Worm (Caenorhabditis elegans) whole organism, young adult: ENCODE data around the gene sft-1.

Experiments used
- B0019.2 ChIP-seq: fragments of 200-800 bp; sonication (Bioruptor generic); conservative IDR thresholded peaks from 2 replicates; pipeline ENCODE4 v1.3.6; 2022; ENCODE audit warnings: missing genetic modification reagents, missing genetic modification characterization, missing compliant biosample characterization
- B0035.1 ChIP-seq: sonication (generic microtip); optimal IDR thresholded peaks from 2 replicates; lab custom pipeline; 2016; ENCODE audit warnings: missing genetic modification characterization, mild to moderate bottlenecking, missing compliant biosample characterization, missing genotype, missing genetic modification reagents
- B0336.3 ChIP-seq: fragments of 200-800 bp; sonication (Bioruptor generic); IDR thresholded peaks from 2 replicates; pipeline ENCODE4 v1.3.6; 2022; ENCODE audit warnings: missing genetic modification characterization, missing compliant biosample characterization
- C06A6.2 ChIP-seq: fragments of 200-800 bp; sonication (Bioruptor generic); conservative IDR thresholded peaks from 2 replicates; pipeline ENCODE4 v1.3.6; 2022; ENCODE audit warnings: missing genetic modification characterization, missing compliant biosample characterization
- F23B12.7 ChIP-seq: sonication (generic microtip); optimal IDR thresholded peaks from 2 replicates; lab custom pipeline; 2017; ENCODE audit warnings: missing genetic modification characterization, mild to moderate bottlenecking, missing compliant biosample characterization, antibody characterized with exemption, moderate library complexity; ENCODE audit not compliant: insufficient read depth
- aptf-2 ChIP-seq: fragments of 200-800 bp; sonication (Bioruptor generic); conservative IDR thresholded peaks from 2 replicates; pipeline ENCODE4 v1.3.6; 2022; ENCODE audit warnings: missing genetic modification reagents, missing genetic modification characterization, missing compliant biosample characterization
- aptf-3 ChIP-seq: fragments of 200-800 bp; sonication (Bioruptor generic); IDR thresholded peaks from 2 replicates; pipeline ENCODE4 v1.3.6; 2022; ENCODE audit warnings: missing genetic modification characterization, missing compliant biosample characterization
- athp-1 ChIP-seq: sonication (generic microtip); optimal IDR thresholded peaks from 2 replicates; lab custom pipeline; 2017; ENCODE audit warnings: mild to moderate bottlenecking, missing genetic modification characterization, missing compliant biosample characterization
- bed-1 ChIP-seq: fragments of 200-800 bp; sonication (Bioruptor generic); IDR thresholded peaks from 2 replicates; pipeline ENCODE4 v1.3.6; 2022; ENCODE audit warnings: missing genetic modification reagents, missing genetic modification characterization, missing compliant biosample characterization
- bed-2 ChIP-seq: fragments of 200-800 bp; sonication (Bioruptor generic); IDR thresholded peaks from 2 replicates; pipeline ENCODE4 v1.3.6; 2022; ENCODE audit warnings: missing genetic modification reagents, missing genetic modification characterization, missing compliant biosample characterization
- ccch-3 ChIP-seq: fragments of 200-800 bp; sonication (Bioruptor generic); optimal IDR thresholded peaks from 2 replicates; lab custom pipeline; 2018; ENCODE audit warnings: mild to moderate bottlenecking, missing genetic modification characterization, missing compliant biosample characterization
- cebp-1 ChIP-seq, 2 experiments: fragments of 200-800 bp in 1 of 2; sonication (Bioruptor generic) in 1 of 2; sonication (generic microtip) in 1 of 2; IDR thresholded peaks in 1 of 2; optimal IDR thresholded peaks in 1 of 2; 2 replicates each; pipeline versions ENCODE4 v1.3.6 to Lab custom; 2017 to 2022; ENCODE audit warnings: missing compliant biosample characterization in 2 of 2, missing genetic modification characterization in 2 of 2, mild to moderate bottlenecking in 1 of 2, missing genetic modification reagents in 1 of 2, moderate library complexity in 1 of 2
- ceh-91 ChIP-seq: fragments of 200-800 bp; sonication (Bioruptor generic); IDR thresholded peaks from 2 replicates; pipeline ENCODE4 v1.3.6; 2022; ENCODE audit warnings: missing genetic modification reagents, missing genetic modification characterization, missing compliant biosample characterization
- chd-7 ChIP-seq: sonication (generic microtip); optimal IDR thresholded peaks from 2 replicates; lab custom pipeline; 2016; ENCODE audit warnings: mild to moderate bottlenecking, missing genetic modification characterization, moderate library complexity, missing compliant biosample characterization
- dox-1 ChIP-seq: fragments of 200-800 bp; sonication (Bioruptor generic); IDR thresholded peaks from 2 replicates; pipeline ENCODE4 v1.3.6; 2022; ENCODE audit warnings: missing genetic modification reagents, missing genetic modification characterization, missing compliant biosample characterization
- egl-18 ChIP-seq: fragments of 200-800 bp; sonication (Bioruptor generic); IDR thresholded peaks from 2 replicates; pipeline ENCODE4 v1.3.6; 2022; ENCODE audit warnings: missing genetic modification reagents, missing genetic modification characterization, missing compliant biosample characterization
- hmg-1.2 ChIP-seq: fragments of 200-800 bp; sonication (Bioruptor generic); IDR thresholded peaks from 2 replicates; pipeline ENCODE4 v1.3.6; 2022; ENCODE audit warnings: missing genetic modification reagents, missing genetic modification characterization, missing compliant biosample characterization
- let-607 ChIP-seq, 2 experiments: fragments of 200-800 bp in 1 of 2; sonication (Bioruptor generic) in 1 of 2; sonication (generic microtip) in 1 of 2; optimal IDR thresholded peaks; 2 replicates each; lab custom pipeline; 2016 to 2018; ENCODE audit warnings: mild to moderate bottlenecking in 2 of 2, missing compliant biosample characterization in 2 of 2, missing genetic modification characterization in 2 of 2, moderate library complexity in 2 of 2, missing genotype in 1 of 2
- lsl-1 ChIP-seq: fragments of 200-800 bp; sonication (Bioruptor generic); optimal IDR thresholded peaks from 2 replicates; lab custom pipeline; 2018; ENCODE audit warnings: mild to moderate bottlenecking, missing genetic modification characterization, moderate library complexity, missing compliant biosample characterization
- lsy-27 ChIP-seq: sonication (generic microtip); optimal IDR thresholded peaks from 2 replicates; lab custom pipeline; 2017; ENCODE audit warnings: missing genetic modification characterization, mild to moderate bottlenecking, missing compliant biosample characterization, antibody characterized with exemption, missing genotype, borderline replicate concordance; ENCODE audit not compliant: insufficient read depth
- madf-10 ChIP-seq: sonication (generic microtip); optimal IDR thresholded peaks from 2 replicates; lab custom pipeline; 2016; ENCODE audit warnings: mild to moderate bottlenecking, missing genetic modification characterization, missing compliant biosample characterization
- madf-3 ChIP-seq: fragments of 200-800 bp; sonication (Bioruptor generic); IDR thresholded peaks from 2 replicates; pipeline ENCODE4 v1.3.6; 2022; ENCODE audit warnings: missing genetic modification reagents, missing genetic modification characterization, missing compliant biosample characterization
- nfya-2 ChIP-seq: fragments of 200-800 bp; sonication (Bioruptor generic); IDR thresholded peaks from 2 replicates; pipeline ENCODE4 v1.3.6; 2022; ENCODE audit warnings: missing genetic modification reagents, missing genetic modification characterization, missing compliant biosample characterization
- rcor-1 ChIP-seq: fragments of 200-800 bp; sonication (Bioruptor generic); IDR thresholded peaks from 2 replicates; pipeline ENCODE4 v1.3.6; 2022; ENCODE audit warnings: missing genetic modification reagents, missing genetic modification characterization, missing compliant biosample characterization
- snpc-1.3 ChIP-seq: sonication (generic microtip); optimal IDR thresholded peaks from 2 replicates; lab custom pipeline; 2017; ENCODE audit warnings: missing genetic modification characterization, mild to moderate bottlenecking, missing compliant biosample characterization, antibody characterized with exemption, moderate library complexity, missing genotype, missing genetic modification reagents; ENCODE audit not compliant: insufficient read depth
- tbx-9 ChIP-seq: sonication (generic microtip); optimal IDR thresholded peaks from 2 replicates; lab custom pipeline; 2016; ENCODE audit warnings: borderline replicate concordance, missing genetic modification characterization, inconsistent platforms, missing compliant biosample characterization
- tlf-1 ChIP-seq: fragments of 200-800 bp; sonication (Bioruptor generic); optimal IDR thresholded peaks from 2 replicates; lab custom pipeline; 2018; ENCODE audit warnings: mild to moderate bottlenecking, missing genetic modification characterization, missing compliant biosample characterization
- zfh-2 ChIP-seq: fragments of 200-800 bp; sonication (Bioruptor generic); conservative IDR thresholded peaks from 2 replicates; pipeline ENCODE4 v1.3.6; 2022; ENCODE audit warnings: missing genetic modification reagents, missing genetic modification characterization, missing compliant biosample characterization
- zim-3 ChIP-seq: sonication (generic microtip); optimal IDR thresholded peaks from 2 replicates; lab custom pipeline; 2017; ENCODE audit warnings: mild to moderate bottlenecking, missing genetic modification characterization, moderate library complexity, missing compliant biosample characterization
- ztf-22 ChIP-seq: fragments of 200-800 bp; sonication (Bioruptor generic); optimal IDR thresholded peaks from 2 replicates; lab custom pipeline; 2018; ENCODE audit warnings: mild to moderate bottlenecking, missing genetic modification characterization, moderate library complexity, missing compliant biosample characterization
- ztf-26 ChIP-seq: sonication (generic microtip); optimal IDR thresholded peaks from 2 replicates; lab custom pipeline; 2017; ENCODE audit warnings: missing genetic modification characterization, missing compliant biosample characterization

sft-1 gene

ce11 chrIII:3047040-3047439, 39.4 kb upstream of the sft-1 start, which contains the start of gene cutl-25:
Gene cutl-25 (minus strand): TSS chrIII:3047140.
- no peak for TF ChIP-seq bed-1 (GFP tag; lab: Robert Waterston, UW)
- no peak for TF ChIP-seq let-607 (tag; optimal IDR thresholded peaks at IDR 0.05; lab: Kevin White, UChicago)
- TF ChIP-seq B0336.3 (GFP tag; lab: Robert Waterston, UW) = no peak
- TF ChIP-seq bed-2 (GFP tag; lab: Robert Waterston, UW) = no peak
- TF ChIP-seq dox-1 (GFP tag; lab: Robert Waterston, UW) = no peak
- TF ChIP-seq nfya-2 (GFP tag; lab: Robert Waterston, UW) = no peak
- no peak for TF ChIP-seq ccch-3
- TF ChIP-seq rcor-1 = no peak
- no peak for TF ChIP-seq madf-10 (tag; lab: Kevin White, UChicago)
- no peak for TF ChIP-seq lsy-27
- no peak for TF ChIP-seq ztf-22
- TF ChIP-seq cebp-1 (GFP tag; IDR thresholded peaks at IDR 0.05; lab: Robert Waterston, UW) = no peak
- TF ChIP-seq cebp-1 (tag; optimal IDR thresholded peaks at IDR 0.05; lab: Kevin White, UChicago) = no peak
- no peak for TF ChIP-seq ztf-26

ce11 chrIII:3047909-3048308, 38.6 kb upstream of the sft-1 start:
- TF ChIP-seq ztf-26 = no peak
- TF ChIP-seq cebp-1 (GFP tag; IDR thresholded peaks at IDR 0.05; lab: Robert Waterston, UW) = no peak
- TF ChIP-seq cebp-1 (tag; optimal IDR thresholded peaks at IDR 0.05; lab: Kevin White, UChicago) = no peak

ce11 chrIII:3055878-3056277, 30.6 kb upstream of the sft-1 start:
- TF ChIP-seq aptf-3 (no peak), B0035.1 (tag; lab: Kevin White, UChicago) (no peak), zim-3 (no peak), ceh-91 (GFP tag; lab: Robert Waterston, UW) (no peak), tlf-1 (GFP tag; lab: Kevin White, UChicago) (no peak), tbx-9 (tag; lab: Kevin White, UChicago) (no peak), athp-1 (tag; lab: Kevin White, UChicago) (no peak), egl-18 (GFP tag; lab: Robert Waterston, UW) (no peak), lsl-1 (GFP tag; lab: Kevin White, UChicago) (no peak), F23B12.7 (tag; lab: Kevin White, UChicago) (no peak)

ce11 chrIII:3060262-3060661, 26.2 kb upstream of the sft-1 start, which contains the start of gene fipr-29:
Gene fipr-29 (minus strand): TSS chrIII:3060362.
- no peak for TF ChIP-seq snpc-1.3 (tag; lab: Kevin White, UChicago)
- TF ChIP-seq hmg-1.2 = peak; percentile 56; the same call in 1 of the 2 replicates
- TF ChIP-seq, all 124 proteins: peak for 1

- TF ChIP-seq madf-3 = peak; percentile 44; the same call in 1 of the 2 replicates
- TF ChIP-seq hmg-1.2 = peak; percentile 93
- TF ChIP-seq aptf-2 (GFP tag; lab: Robert Waterston, UW) = no peak
- TF ChIP-seq C06A6.2 (GFP tag; lab: Robert Waterston, UW) = no peak
- TF ChIP-seq B0019.2 (GFP tag; lab: Robert Waterston, UW) = no peak
Observed at ce11 chrIII:3061289-3061688, 25.2 kb upstream of the sft-1 start.

ce11 chrIII:3063084-3063483, 23.4 kb upstream of the sft-1 start:
- TF ChIP-seq zfh-2 (GFP tag; lab: Robert Waterston, UW) (peak; percentile 56), B0035.1 (tag; lab: Kevin White, UChicago) (no peak), chd-7 (no peak), hmg-1.2 (peak; percentile 85)
